Worm (Caenorhabditis elegans) whole organism, early embryonic: ENCODE data around the gene aass-1.

Experiments used
- F13C5.2 ChIP-seq: sonication (generic microtip); optimal IDR thresholded peaks from 2 replicates; lab custom pipeline; 2017; ENCODE audit warnings: mild to moderate bottlenecking, missing genetic modification characterization, inconsistent platforms, missing compliant biosample characterization
- aly-1 ChIP-seq: sonication (generic microtip); optimal IDR thresholded peaks from 2 replicates; lab custom pipeline; 2016; ENCODE audit warnings: missing genetic modification characterization, missing compliant biosample characterization
- ama-1 ChIP-seq: fragments of 150-350 bp; optimal IDR thresholded peaks from 2 replicates; lab custom pipeline; 2014
- flt-1 ChIP-seq: fragments of 200-800 bp; sonication (Bioruptor generic); IDR thresholded peaks from 2 replicates; pipeline ENCODE4 v1.3.6; 2022; ENCODE audit warnings: missing genetic modification characterization, missing compliant biosample characterization
- hmg-4 ChIP-seq: fragments of 200-800 bp; sonication (Bioruptor generic); optimal IDR thresholded peaks from 2 replicates; lab custom pipeline; 2018; ENCODE audit warnings: mild to moderate bottlenecking, missing genetic modification characterization, missing compliant biosample characterization
- hnd-1 ChIP-seq: sonication (generic microtip); optimal IDR thresholded peaks from 2 replicates; lab custom pipeline; 2016; ENCODE audit warnings: missing genetic modification characterization, missing compliant biosample characterization
- pes-1 ChIP-seq: fragments of 200-800 bp; sonication (Bioruptor generic); IDR thresholded peaks from 2 replicates; pipeline ENCODE4 v1.3.6; 2022; ENCODE audit warnings: missing genetic modification reagents, missing genetic modification characterization, missing compliant biosample characterization
- scrt-1 ChIP-seq: fragments of 200-800 bp; sonication (Bioruptor generic); IDR thresholded peaks from 2 replicates; pipeline ENCODE4 v1.3.6; 2022; ENCODE audit warnings: missing genetic modification characterization, missing compliant biosample characterization
- tbx-11 ChIP-seq: fragments of 200-800 bp; sonication (Bioruptor generic); IDR thresholded peaks from 2 replicates; pipeline ENCODE4 v1.3.6; 2022; ENCODE audit warnings: missing genetic modification characterization, missing compliant biosample characterization
- tbx-37 ChIP-seq: fragments of 200-800 bp; sonication (Bioruptor generic); conservative IDR thresholded peaks from 2 replicates; pipeline ENCODE4 v1.3.6; 2022; ENCODE audit warnings: missing genetic modification reagents, missing genetic modification characterization, missing compliant biosample characterization

- TF ChIP-seq hmg-4 (GFP tag; lab: Kevin White, UChicago) (no peak), flt-1 (GFP tag; lab: Robert Waterston, UW) (no peak), tbx-37 (GFP tag; lab: Robert Waterston, UW) (no peak), ama-1 (lab: Kevin White, UChicago) (no peak), F13C5.2 (tag; lab: Kevin White, UChicago) (no peak), scrt-1 (no peak), tbx-11 (GFP tag; lab: Robert Waterston, UW) (no peak), aly-1 (tag; lab: Kevin White, UChicago) (no peak), pes-1 (GFP tag; lab: Robert Waterston, UW) (no peak), hnd-1 (no peak)
Observed at ce11 chrIV:258362-258761, 13.4 kb downstream of the aass-1 start.
